Fruit fly (Drosophila melanogaster) whole organism, adult: Measurements from ENCODE around the gene CG10752.

Experiments
- CG11617 ChIP-seq: fragments of 200-800 bp; sonication (Bioruptor generic); optimal IDR thresholded peaks from 2 replicates; lab custom pipeline; 2017; ENCODE audit warnings: mild to moderate bottlenecking, missing biosample characterization, missing genetic modification reagents, missing genetic modification characterization
- CG12768 ChIP-seq: fragments of 200-800 bp; sonication (Bioruptor generic); optimal IDR thresholded peaks from 2 replicates; lab custom pipeline; 2017; ENCODE audit warnings: missing biosample characterization, missing genetic modification characterization, mild to moderate bottlenecking, moderate library complexity, missing genetic modification reagents
- CG14711 ChIP-seq: fragments of 200-800 bp; sonication (Bioruptor generic); optimal IDR thresholded peaks from 2 replicates; lab custom pipeline; 2018; ENCODE audit warnings: missing biosample characterization, mild to moderate bottlenecking, missing genetic modification characterization, moderate library complexity
- CG1620 ChIP-seq: fragments of 200-800 bp; sonication (Bioruptor generic); optimal IDR thresholded peaks from 2 replicates; lab custom pipeline; 2016; ENCODE audit warnings: missing biosample characterization, missing genetic modification characterization
- CG33017 ChIP-seq: fragments of 200-800 bp; sonication (Bioruptor generic); optimal IDR thresholded peaks from 2 replicates; lab custom pipeline; 2018; ENCODE audit warnings: missing biosample characterization, mild to moderate bottlenecking, missing genetic modification characterization, moderate library complexity
- CG5204 ChIP-seq: fragments of 200-800 bp; sonication (Bioruptor generic); optimal IDR thresholded peaks from 2 replicates; lab custom pipeline; 2016; ENCODE audit warnings: missing biosample characterization, missing genetic modification characterization
- CG7045 ChIP-seq: fragments of 200-800 bp; sonication (Bioruptor generic); optimal IDR thresholded peaks from 2 replicates; lab custom pipeline; 2017; ENCODE audit warnings: missing biosample characterization, mild to moderate bottlenecking, missing genetic modification characterization
- CG7101 ChIP-seq: fragments of 200-800 bp; sonication (Bioruptor generic); optimal IDR thresholded peaks from 2 replicates; lab custom pipeline; 2018; ENCODE audit warnings: missing biosample characterization, mild to moderate bottlenecking, missing genetic modification characterization, moderate library complexity
- Clk ChIP-seq: fragments of 200-800 bp; sonication (Bioruptor generic); optimal IDR thresholded peaks from 2 replicates; lab custom pipeline; 2017; ENCODE audit warnings: missing biosample characterization, missing genetic modification characterization
- Crg-1 ChIP-seq: fragments of 200-800 bp; sonication (Bioruptor generic); optimal IDR thresholded peaks from 2 replicates; lab custom pipeline; 2016; ENCODE audit warnings: missing biosample characterization, missing genetic modification characterization
- Hr96 ChIP-seq: fragments of 200-800 bp; sonication (Bioruptor generic); optimal IDR thresholded peaks from 2 replicates; lab custom pipeline; 2016; ENCODE audit warnings: missing biosample characterization, missing genetic modification characterization
- Mnt ChIP-seq: fragments of 200-800 bp; sonication (Bioruptor generic); optimal IDR thresholded peaks from 2 replicates; lab custom pipeline; 2016; ENCODE audit warnings: missing biosample characterization, mild to moderate bottlenecking, missing genetic modification characterization
- bab1 ChIP-seq: fragments of 200-800 bp; sonication (Bioruptor generic); optimal IDR thresholded peaks from 3 replicates; lab custom pipeline; 2019; ENCODE audit warnings: missing biosample characterization, mild to moderate bottlenecking, missing genetic modification characterization, moderate library complexity
- cic ChIP-seq: fragments of 200-800 bp; sonication (Bioruptor generic); optimal IDR thresholded peaks from 2 replicates; lab custom pipeline; 2017; ENCODE audit warnings: missing biosample characterization, mild to moderate bottlenecking, missing genetic modification characterization, moderate library complexity
- cnc ChIP-seq, 2 experiments: fragments of >200 bp; optimal IDR thresholded peaks; 2 replicates each; lab custom pipeline; 2017
- kay ChIP-seq: fragments of 200-800 bp; sonication (Bioruptor generic); peaks from one replicate; lab custom pipeline; 2016; ENCODE audit warnings: missing biosample characterization, missing genetic modification characterization, borderline replicate concordance
- ovo ChIP-seq: fragments of 200-800 bp; sonication (Bioruptor generic); optimal IDR thresholded peaks from 2 replicates; lab custom pipeline; 2016; ENCODE audit warnings: missing biosample characterization, missing genetic modification characterization
- pad ChIP-seq: fragments of 200-800 bp; sonication (Bioruptor generic); optimal IDR thresholded peaks from 3 replicates; lab custom pipeline; 2017; ENCODE audit warnings: missing biosample characterization, missing genetic modification characterization, mild to moderate bottlenecking, moderate library complexity, missing genetic modification reagents
- tj ChIP-seq: fragments of 200-800 bp; sonication (Bioruptor generic); optimal IDR thresholded peaks from 3 replicates; lab custom pipeline; 2017; ENCODE audit warnings: missing biosample characterization, mild to moderate bottlenecking, missing genetic modification characterization, moderate library complexity
- toe ChIP-seq: fragments of 200-800 bp; sonication (Bioruptor generic); optimal IDR thresholded peaks from 2 replicates; lab custom pipeline; 2016; ENCODE audit warnings: missing biosample characterization, missing genetic modification characterization

The CG10752 gene

DNA sequence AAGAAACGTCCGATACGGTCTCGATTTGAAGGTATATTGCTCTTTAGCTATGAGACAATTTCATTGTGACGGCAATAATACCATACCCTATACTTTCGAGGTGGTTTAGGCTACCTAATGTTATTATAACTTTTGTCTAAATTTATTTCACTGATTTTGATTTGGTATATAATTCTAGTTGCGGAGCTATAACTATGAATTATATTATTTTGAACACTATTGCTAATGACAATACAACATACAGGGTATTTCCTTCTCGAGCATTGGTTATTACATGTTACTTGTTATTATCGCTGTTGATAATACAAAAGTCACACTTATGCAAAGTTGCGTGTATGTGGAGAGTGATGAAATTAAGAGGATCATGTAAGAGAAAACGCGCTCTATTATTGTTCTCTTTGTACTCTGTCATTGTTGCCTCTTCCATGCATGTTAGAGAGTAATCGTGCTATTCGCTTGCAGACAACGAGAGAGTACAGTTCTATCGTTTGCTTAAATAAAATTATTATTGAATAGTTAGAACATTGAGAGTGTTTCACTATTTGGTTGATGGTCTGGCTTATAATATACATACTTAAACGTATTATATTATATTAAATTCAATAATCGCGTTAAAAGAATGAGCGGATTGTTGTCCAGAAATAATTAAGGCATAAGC lies 40.7 kb downstream of the CG10752 start, which contains the start of gene CG32115:
CG32115 (minus strand) TSS at position 38 of the 658 bp plus-strand sequence.
- TF ChIP-seq Hr96 (GFP tag; lab: Kevin White, UChicago) = peak; percentile 80
- peak; percentile 86 for TF ChIP-seq pad (GFP tag; lab: Kevin White, UChicago)
- peak; percentile 98 for TF ChIP-seq CG12768 (GFP tag; lab: Kevin White, UChicago)
- TF ChIP-seq CG7045 (GFP tag; lab: Kevin White, UChicago) = peak; percentile 97
- peak; percentile 59 for TF ChIP-seq ovo (GFP tag; lab: Kevin White, UChicago)
- peak; percentile 97 for TF ChIP-seq CG7101
- peak; percentile 97 for TF ChIP-seq CG33017 (tag; lab: Kevin White, UChicago)
- TF ChIP-seq CG1620 (GFP tag; lab: Kevin White, UChicago) = peak; percentile 66
- peak; percentile 93 for TF ChIP-seq CG5204 (GFP tag; lab: Kevin White, UChicago)
- TF ChIP-seq kay (GFP tag; lab: Kevin White, UChicago) = peak; percentile 93
- peak; percentile 75 for TF ChIP-seq tj
- TF ChIP-seq CG14711 (tag; lab: Kevin White, UChicago) = peak; percentile 95
- peak; percentile 68 for TF ChIP-seq Mnt (GFP tag; lab: Kevin White, UChicago)
- TF ChIP-seq cic (GFP tag; lab: Kevin White, UChicago) = peak; percentile 74
- peak; percentile 95 for TF ChIP-seq Clk (GFP tag; lab: Kevin White, UChicago)
- peak; percentile 93 for TF ChIP-seq bab1
- TF ChIP-seq Crg-1 = peak; percentile 73
- peak; percentile 93 for TF ChIP-seq CG11617 (GFP tag; lab: Kevin White, UChicago)
- no peak for TF ChIP-seq cnc (optimal IDR thresholded peaks at IDR 0.05; lab: Kevin White, UChicago)
- peak; percentile 86 for TF ChIP-seq toe

DNA sequence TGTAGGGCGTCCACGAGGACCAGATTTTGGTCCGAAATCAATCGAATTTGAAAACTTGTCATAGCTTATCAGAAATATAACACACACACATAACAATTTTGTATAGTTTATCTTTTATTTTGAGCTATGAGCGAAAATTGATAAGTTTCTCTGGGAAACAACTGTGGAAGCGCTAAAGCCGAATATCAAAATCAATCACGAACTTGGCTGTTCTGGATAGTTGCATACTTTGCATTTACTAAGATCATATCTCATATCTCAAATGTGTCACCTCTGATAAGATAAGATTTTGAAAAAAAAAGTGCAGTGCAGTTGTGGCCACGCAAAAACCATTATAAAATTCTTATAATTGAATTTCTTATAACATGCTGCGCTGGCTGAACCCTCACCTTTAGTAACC lies 50.8 kb downstream of the CG10752 start, which contains the start of gene CG32117:
CG32117 (minus strand) TSS at position 101 of the 400 bp plus-strand sequence.
- no peak for TF ChIP-seq CG7045 (GFP tag; lab: Kevin White, UChicago)
- no peak for TF ChIP-seq Clk (GFP tag; lab: Kevin White, UChicago)
- no peak for TF ChIP-seq cnc (optimal IDR thresholded peaks at IDR 0.05; lab: Kevin White, UChicago)
- no peak for TF ChIP-seq CG14711 (tag; lab: Kevin White, UChicago)
- no peak for TF ChIP-seq CG1620 (GFP tag; lab: Kevin White, UChicago)
- TF ChIP-seq CG7101 = no peak
- no peak for TF ChIP-seq cic (GFP tag; lab: Kevin White, UChicago)
- no peak for TF ChIP-seq Mnt (GFP tag; lab: Kevin White, UChicago)
- TF ChIP-seq CG11617 (GFP tag; lab: Kevin White, UChicago) = no peak
